Worm (Caenorhabditis elegans) whole organism, L2 larva: Measurements from ENCODE around the gene sto-6.

Source experiments
- R02D3.7 ChIP-seq: fragments of 150-350 bp; optimal IDR thresholded peaks from 2 replicates; lab custom pipeline; 2014; ENCODE audit warnings: missing biosample characterization, missing genetic modification characterization
- Y55F3AM.14 ChIP-seq: fragments of 200-800 bp; sonication (Bioruptor generic); optimal IDR thresholded peaks from 2 replicates; lab custom pipeline; 2018; ENCODE audit warnings: mild to moderate bottlenecking, missing genetic modification characterization, missing compliant biosample characterization
- ZK546.5 ChIP-seq: sonication (generic microtip); optimal IDR thresholded peaks from 2 replicates; lab custom pipeline; 2017; ENCODE audit warnings: missing biosample characterization, missing genetic modification characterization
- alr-1 ChIP-seq: fragments of 150-350 bp; optimal IDR thresholded peaks from 2 replicates; lab custom pipeline; 2014; ENCODE audit warnings: missing biosample characterization, missing genetic modification characterization
- aly-2 ChIP-seq: fragments of 150-350 bp; optimal IDR thresholded peaks from 2 replicates; lab custom pipeline; 2014; ENCODE audit warnings: missing biosample characterization, missing genetic modification characterization
- ama-1 ChIP-seq: fragments of 150-350 bp; optimal IDR thresholded peaks from 2 replicates; lab custom pipeline; 2018; ENCODE audit warnings: inconsistent platforms
- blmp-1 ChIP-seq: sonication (generic microtip); optimal IDR thresholded peaks from 2 replicates; lab custom pipeline; 2017; ENCODE audit warnings: missing genetic modification characterization, mild to moderate bottlenecking, missing compliant biosample characterization, antibody characterized with exemption, moderate library complexity; ENCODE audit not compliant: insufficient read depth
- ceh-16 ChIP-seq: fragments of 150-350 bp; optimal IDR thresholded peaks from 2 replicates; lab custom pipeline; 2014; ENCODE audit warnings: missing biosample characterization, missing genetic modification characterization
- ceh-82 ChIP-seq: fragments of 150-350 bp; optimal IDR thresholded peaks from 2 replicates; lab custom pipeline; 2014; ENCODE audit warnings: missing biosample characterization, missing genetic modification characterization
- crh-2 ChIP-seq: sonication (generic microtip); optimal IDR thresholded peaks from 2 replicates; lab custom pipeline; 2017; ENCODE audit warnings: missing biosample characterization, missing genetic modification characterization
- dmd-4 ChIP-seq: sonication (generic microtip); optimal IDR thresholded peaks from 2 replicates; lab custom pipeline; 2017; ENCODE audit warnings: missing biosample characterization, missing genetic modification characterization
- egl-27 ChIP-seq: sonication (generic microtip); optimal IDR thresholded peaks from 3 replicates; lab custom pipeline; 2017; ENCODE audit warnings: missing biosample characterization, missing genetic modification reagents, missing genetic modification characterization
- elt-1 ChIP-seq: fragments of 150-350 bp; optimal IDR thresholded peaks from 2 replicates; lab custom pipeline; 2014; ENCODE audit warnings: missing biosample characterization, missing genetic modification characterization
- elt-3 ChIP-seq: sonication (generic microtip); optimal IDR thresholded peaks from 2 replicates; lab custom pipeline; 2017; ENCODE audit warnings: missing biosample characterization, missing genetic modification characterization
- fos-1 ChIP-seq: fragments of 150-350 bp; optimal IDR thresholded peaks from 2 replicates; lab custom pipeline; 2014; ENCODE audit warnings: missing biosample characterization, missing genetic modification characterization
- gmeb-1 ChIP-seq: fragments of 150-350 bp; optimal IDR thresholded peaks from 2 replicates; lab custom pipeline; 2014; ENCODE audit warnings: missing biosample characterization, missing genetic modification characterization
- lin-11 ChIP-seq: fragments of 150-350 bp; sonication (generic microtip); optimal IDR thresholded peaks from 2 replicates; lab custom pipeline; 2014; ENCODE audit warnings: missing biosample characterization, missing genetic modification characterization, inconsistent platforms, mixed read lengths
- lin-13 ChIP-seq: fragments of 150-350 bp; optimal IDR thresholded peaks from 2 replicates; lab custom pipeline; 2014; ENCODE audit warnings: missing biosample characterization, missing genetic modification reagents, missing genetic modification characterization
- lin-39 ChIP-seq: fragments of 150-350 bp; optimal IDR thresholded peaks from 2 replicates; lab custom pipeline; 2014; ENCODE audit warnings: missing biosample characterization, missing genetic modification reagents, missing genetic modification characterization
- lsy-2 ChIP-seq, 2 experiments: fragments of 150-350 bp in 1 of 2; sonication (generic microtip) in 1 of 2; optimal IDR thresholded peaks; 2 replicates each; lab custom pipeline; 2014 to 2017; ENCODE audit warnings: missing biosample characterization in 2 of 2, missing genetic modification characterization in 2 of 2
- mab-5 ChIP-seq: fragments of 150-350 bp; optimal IDR thresholded peaks from 2 replicates; lab custom pipeline; 2014; ENCODE audit warnings: missing biosample characterization, missing genetic modification characterization
- mbf-1 ChIP-seq: sonication (generic microtip); optimal IDR thresholded peaks from 2 replicates; lab custom pipeline; 2017; ENCODE audit warnings: missing biosample characterization, missing genetic modification characterization
- mdl-1 ChIP-seq, 2 experiments: fragments of 150-350 bp in 1 of 2; sonication (generic microtip) in 1 of 2; optimal IDR thresholded peaks; 2 replicates each; lab custom pipeline; 2017; ENCODE audit warnings: missing biosample characterization in 2 of 2, missing genetic modification characterization in 2 of 2
- nhr-10 ChIP-seq: sonication (generic microtip); optimal IDR thresholded peaks from 2 replicates; lab custom pipeline; 2017; ENCODE audit warnings: missing biosample characterization, missing genetic modification characterization
- nhr-11 ChIP-seq: fragments of 150-350 bp; optimal IDR thresholded peaks from 2 replicates; lab custom pipeline; 2014; ENCODE audit warnings: missing biosample characterization, missing genetic modification characterization
- nhr-12 ChIP-seq: fragments of 150-350 bp; optimal IDR thresholded peaks from 2 replicates; lab custom pipeline; 2014; ENCODE audit warnings: missing biosample characterization, missing genetic modification characterization
- nhr-129 ChIP-seq: fragments of 150-350 bp; optimal IDR thresholded peaks from 2 replicates; lab custom pipeline; 2014; ENCODE audit warnings: missing biosample characterization, missing genetic modification characterization
- nhr-21 ChIP-seq: fragments of 150-350 bp; optimal IDR thresholded peaks from 2 replicates; lab custom pipeline; 2014; ENCODE audit warnings: missing biosample characterization, missing genetic modification characterization
- nhr-23 ChIP-seq: fragments of 150-350 bp; optimal IDR thresholded peaks from 2 replicates; lab custom pipeline; 2014; ENCODE audit warnings: missing biosample characterization, missing genetic modification reagents, missing genetic modification characterization
- nhr-237 ChIP-seq: fragments of 150-350 bp; optimal IDR thresholded peaks from 2 replicates; lab custom pipeline; 2014; ENCODE audit warnings: missing biosample characterization, missing genetic modification characterization
- nhr-25 ChIP-seq: fragments of 150-350 bp; sonication (generic microtip); optimal IDR thresholded peaks from 3 replicates; lab custom pipeline; 2014; ENCODE audit warnings: missing biosample characterization, missing genetic modification characterization
- nhr-77 ChIP-seq: fragments of 150-350 bp; optimal IDR thresholded peaks from 2 replicates; lab custom pipeline; 2014; ENCODE audit warnings: missing biosample characterization, missing genetic modification characterization
- peb-1 ChIP-seq: fragments of 150-350 bp; optimal IDR thresholded peaks from 2 replicates; lab custom pipeline; 2014; ENCODE audit warnings: missing biosample characterization, missing genetic modification characterization
- sem-4 ChIP-seq: fragments of 150-350 bp; optimal IDR thresholded peaks from 2 replicates; lab custom pipeline; 2014; ENCODE audit warnings: missing biosample characterization, missing genetic modification reagents, missing genetic modification characterization
- skn-1 ChIP-seq: sonication (generic microtip); optimal IDR thresholded peaks from 2 replicates; lab custom pipeline; 2017; ENCODE audit warnings: missing biosample characterization, missing genetic modification characterization
- sma-3 ChIP-seq: sonication (generic microtip); optimal IDR thresholded peaks from 2 replicates; lab custom pipeline; 2016; ENCODE audit warnings: missing genetic modification reagents, missing genetic modification characterization, missing compliant biosample characterization
- sma-9 ChIP-seq, 2 experiments: fragments of 150-350 bp in 1 of 2; sonication (generic microtip) in 1 of 2; optimal IDR thresholded peaks; 2 replicates each; lab custom pipeline; 2014 to 2016; ENCODE audit warnings: missing genetic modification characterization in 2 of 2, mild to moderate bottlenecking in 1 of 2, missing biosample characterization in 1 of 2, missing compliant biosample characterization in 1 of 2, missing genetic modification reagents in 1 of 2, moderate library complexity in 1 of 2
- snpc-4 ChIP-seq: fragments of 150-350 bp; optimal IDR thresholded peaks from 2 replicates; lab custom pipeline; 2014; ENCODE audit warnings: missing biosample characterization, missing genetic modification characterization
- unc-39 ChIP-seq: fragments of 150-350 bp; optimal IDR thresholded peaks from 2 replicates; lab custom pipeline; 2014; ENCODE audit warnings: missing biosample characterization, missing genetic modification characterization
- unc-55 ChIP-seq: fragments of 150-350 bp; sonication (generic microtip); optimal IDR thresholded peaks from 3 replicates; lab custom pipeline; 2014; ENCODE audit warnings: missing biosample characterization, missing genetic modification reagents, missing genetic modification characterization
- unc-62 ChIP-seq: fragments of 150-350 bp; optimal IDR thresholded peaks from 2 replicates; lab custom pipeline; 2014; ENCODE audit warnings: missing biosample characterization, missing genetic modification reagents, missing genetic modification characterization
- zag-1 ChIP-seq: fragments of 150-350 bp; optimal IDR thresholded peaks from 2 replicates; lab custom pipeline; 2014; ENCODE audit warnings: missing biosample characterization, missing genetic modification characterization
- ztf-1 ChIP-seq: fragments of 200-800 bp; sonication (Bioruptor generic); conservative IDR thresholded peaks from 2 replicates; pipeline ENCODE4 v1.3.6; 2022; ENCODE audit warnings: missing genetic modification characterization, missing compliant biosample characterization
- ztf-11 ChIP-seq: sonication (generic microtip); optimal IDR thresholded peaks from 2 replicates; lab custom pipeline; 2017; ENCODE audit warnings: missing biosample characterization, missing genetic modification characterization

Gene sto-6

DNA sequence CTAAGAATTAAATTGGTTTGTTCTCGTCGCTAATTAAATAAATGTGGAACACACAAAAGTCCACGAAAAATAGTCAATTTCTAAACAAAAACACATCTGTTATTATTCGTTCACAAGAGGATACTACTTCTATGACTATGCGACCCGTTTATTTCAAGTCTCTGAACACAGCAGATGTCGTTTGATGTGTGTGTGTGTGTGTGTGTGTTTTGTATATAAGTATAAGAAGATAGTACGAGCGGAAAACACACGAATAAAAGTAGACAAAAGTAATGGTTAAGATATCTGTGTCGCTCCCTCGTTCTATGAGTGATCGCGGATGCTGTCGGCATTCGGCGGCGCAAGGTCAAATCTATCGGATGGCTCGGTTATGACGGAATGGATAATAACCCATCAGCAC, 33.4 kb upstream of the sto-6 start:
- no peak for TF ChIP-seq peb-1
- no peak for TF ChIP-seq nhr-10 (tag; lab: Kevin White, UChicago)
- no peak for TF ChIP-seq nhr-23 (tag; lab: Kevin White, UChicago)
- TF ChIP-seq nhr-77, result no peak
- TF ChIP-seq ceh-16, result no peak
- no peak for TF ChIP-seq ztf-1 (GFP tag; lab: Robert Waterston, UW)
- no peak for TF ChIP-seq nhr-12
- TF ChIP-seq crh-2 (tag; lab: Kevin White, UChicago), result no peak
- TF ChIP-seq unc-55 (GFP tag; lab: Kevin White, UChicago), result no peak
- TF ChIP-seq nhr-21 (tag; lab: Kevin White, UChicago), result no peak
- no peak for TF ChIP-seq elt-1
- no peak for TF ChIP-seq aly-2 (tag; lab: Kevin White, UChicago)
- no peak for TF ChIP-seq lin-11 (tag; lab: Kevin White, UChicago)
- TF ChIP-seq snpc-4 (tag; lab: Kevin White, UChicago), result no peak
- no peak for TF ChIP-seq zag-1
- no peak for TF ChIP-seq mab-5 (tag; lab: Kevin White, UChicago)
- no peak for TF ChIP-seq ceh-82 (tag; lab: Kevin White, UChicago)
- no peak for TF ChIP-seq fos-1 (tag; lab: Kevin White, UChicago)

DNA sequence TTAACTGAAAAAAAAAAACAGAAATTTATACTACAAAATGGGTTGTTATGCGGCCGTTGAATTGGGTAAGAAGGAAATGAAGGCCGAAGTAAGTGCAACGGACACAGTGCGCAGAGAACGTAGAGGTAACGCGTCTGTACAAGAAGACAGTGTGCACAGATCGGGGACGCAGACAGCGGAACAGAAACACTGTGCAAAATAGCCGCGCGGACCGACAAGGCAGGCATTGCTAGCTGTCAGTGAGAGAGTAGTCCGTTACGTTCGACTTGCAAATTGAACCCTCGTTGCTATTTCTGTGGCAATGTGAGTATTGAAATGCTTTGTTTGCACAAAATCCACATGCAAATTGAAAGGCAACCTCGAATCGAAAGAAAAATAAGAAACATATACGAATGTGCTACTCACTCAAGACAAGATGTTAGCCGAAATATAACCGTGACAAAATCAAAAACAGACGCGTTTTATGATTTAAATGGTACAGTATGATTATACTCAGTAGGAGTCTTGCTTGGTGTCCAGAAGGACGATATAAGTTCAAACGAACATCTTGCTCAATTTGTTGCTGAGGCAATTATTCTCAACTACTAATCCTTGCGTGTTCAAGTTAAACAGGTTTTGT, 31.6 kb upstream of the sto-6 start:
- TF ChIP-seq R02D3.7 (no peak), elt-1 (no peak), blmp-1 (tag; lab: Kevin White, UChicago) (no peak), nhr-237 (no peak), sma-9 (GFP tag; optimal IDR thresholded peaks at IDR 0.05; lab: Kevin White, UChicago) (no peak), sma-9 (tag; optimal IDR thresholded peaks at IDR 0.05; lab: Kevin White, UChicago) (no peak), nhr-25 (tag; lab: Kevin White, UChicago) (no peak), nhr-77 (no peak), lin-39 (tag; lab: Kevin White, UChicago) (no peak), nhr-23 (tag; lab: Kevin White, UChicago) (no peak), unc-39 (no peak), snpc-4 (tag; lab: Kevin White, UChicago) (no peak), alr-1 (no peak), dmd-4 (tag; lab: Kevin White, UChicago) (no peak), zag-1 (no peak)

DNA sequence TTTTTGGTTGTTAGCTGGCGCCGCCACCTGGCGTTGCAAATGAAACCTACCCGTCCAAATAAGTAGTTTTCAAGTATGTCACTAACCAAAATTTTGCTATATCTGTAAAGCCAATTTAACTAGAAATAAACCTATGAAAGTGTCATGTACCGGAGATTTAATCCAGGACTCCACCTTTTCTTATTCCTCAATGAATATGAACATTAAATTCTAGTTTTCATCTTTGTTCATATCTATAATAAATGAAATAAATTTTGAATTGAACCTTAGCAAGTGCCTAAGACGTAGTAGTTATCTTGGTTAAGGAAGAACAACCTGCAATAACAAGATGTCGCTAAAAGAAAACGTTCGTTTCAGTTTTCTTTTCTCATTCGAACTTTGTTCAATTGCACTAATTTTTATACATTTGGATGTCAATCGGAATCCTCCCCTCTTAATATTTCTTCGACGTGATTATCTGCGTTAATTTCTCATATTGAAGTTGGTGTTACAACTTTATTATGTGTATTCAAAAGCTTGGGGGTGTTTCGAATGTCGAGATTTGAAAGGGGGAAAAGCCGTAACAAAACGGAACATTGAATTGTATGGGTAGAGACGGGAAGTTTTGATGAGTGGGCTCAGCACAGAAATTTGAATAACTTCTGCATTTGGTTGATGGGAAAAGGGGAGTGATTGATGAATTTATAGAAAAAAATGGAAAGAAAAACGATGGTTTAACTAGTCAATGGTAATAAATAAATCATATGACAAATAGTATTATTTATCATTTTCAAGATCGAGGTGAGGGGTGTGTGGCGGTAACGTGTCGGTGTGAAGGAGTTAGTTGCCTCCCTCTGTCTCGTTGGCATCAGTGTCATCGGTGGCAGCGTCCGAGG, 28.7 kb upstream of the sto-6 start:
- TF ChIP-seq unc-62 (GFP tag; lab: Kevin White, UChicago) (no peak), skn-1 (tag; lab: Kevin White, UChicago) (no peak), ZK546.5 (tag; lab: Kevin White, UChicago) (no peak), mbf-1 (tag; lab: Kevin White, UChicago) (peak; percentile 44), fos-1 (tag; lab: Kevin White, UChicago) (no peak), elt-1 (no peak), ceh-16 (no peak), egl-27 (tag; lab: Kevin White, UChicago) (no peak), lin-39 (tag; lab: Kevin White, UChicago) (no peak), zag-1 (peak; percentile 44), mab-5 (tag; lab: Kevin White, UChicago) (peak; percentile 77), gmeb-1 (tag; lab: Kevin White, UChicago) (peak; percentile 30), sma-9 (GFP tag; optimal IDR thresholded peaks at IDR 0.05; lab: Kevin White, UChicago) (no peak), sma-9 (tag; optimal IDR thresholded peaks at IDR 0.05; lab: Kevin White, UChicago) (no peak), lin-11 (tag; lab: Kevin White, UChicago) (no peak), mdl-1 (tag; optimal IDR thresholded peaks at IDR 0.05; lab: Kevin White, UChicago) (no peak), blmp-1 (tag; lab: Kevin White, UChicago) (peak; percentile 9), ceh-82 (tag; lab: Kevin White, UChicago) (no peak), peb-1 (no peak), ztf-1 (GFP tag; lab: Robert Waterston, UW) (no peak), aly-2 (tag; lab: Kevin White, UChicago) (no peak), unc-55 (GFP tag; lab: Kevin White, UChicago) (peak; percentile 51), lin-13 (GFP tag; lab: Kevin White, UChicago) (peak; percentile 81), R02D3.7 (no peak), nhr-237 (no peak), Y55F3AM.14 (GFP tag; lab: Kevin White, UChicago) (peak; percentile 47), sem-4 (tag; lab: Kevin White, UChicago) (peak; percentile 17), nhr-11 (no peak), nhr-21 (tag; lab: Kevin White, UChicago) (peak; percentile 32), nhr-77 (peak; percentile 4), nhr-25 (tag; lab: Kevin White, UChicago) (peak; percentile 77), ama-1 (lab: Kevin White, UChicago) (peak; percentile 88), sma-3 (GFP tag; lab: Kevin White, UChicago) (peak; percentile 51), nhr-23 (tag; lab: Kevin White, UChicago) (no peak), ztf-11 (tag; lab: Kevin White, UChicago) (no peak), nhr-129 (tag; lab: Kevin White, UChicago) (peak; percentile 10), crh-2 (tag; lab: Kevin White, UChicago) (peak; percentile 68), lsy-2 (tag; optimal IDR thresholded peaks at IDR 0.05; lab: Kevin White, UChicago) (peak; percentile 47 to 75), elt-3 (tag; lab: Kevin White, UChicago) (no peak)
